Worm (Caenorhabditis elegans): ENCODE results near the gene nhr-66.

ce11 chrIV:8259904-8260303, 23.5 kb upstream of the nhr-66 start, which contains the start of gene K07H8.7:
- no peak for TF ChIP-seq pqm-1 (tag; optimal IDR thresholded peaks at IDR 0.05)
- TF ChIP-seq R02D3.7 (tag; optimal IDR thresholded peaks at IDR 0.05): no peak
